Fruit fly (Drosophila melanogaster) whole organism, embryonic: ENCODE measurements around the gene asun.
A peak's percentile ranks its signal among the peaks of the same experiment; 100 is the strongest.

Experiments used
- CG10979 ChIP-seq: fragments of 200-800 bp; sonication (Bioruptor generic); optimal IDR thresholded peaks from 2 replicates; lab custom pipeline; 2018; ENCODE audit warnings: missing biosample characterization, mild to moderate bottlenecking, missing genetic modification characterization, moderate library complexity
- CG14667 ChIP-seq: fragments of 200-800 bp; sonication (Bioruptor generic); IDR thresholded peaks from 2 replicates; pipeline ENCODE4 v1.3.6; 2022; ENCODE audit warnings: missing biosample characterization, missing genetic modification characterization
- CG2120 ChIP-seq: fragments of 200-800 bp; sonication (Bioruptor generic); optimal IDR thresholded peaks from 3 replicates; lab custom pipeline; 2016; ENCODE audit warnings: missing biosample characterization, missing genetic modification characterization
- CG3281 ChIP-seq: fragments of 200-800 bp; sonication (Bioruptor generic); optimal IDR thresholded peaks from 3 replicates; lab custom pipeline; 2017; ENCODE audit warnings: missing biosample characterization, mild to moderate bottlenecking, missing genetic modification characterization
- CG7987 ChIP-seq: fragments of 200-800 bp; sonication (Bioruptor generic); optimal IDR thresholded peaks from 2 replicates; lab custom pipeline; 2018; ENCODE audit warnings: missing biosample characterization, mild to moderate bottlenecking, missing genetic modification characterization, moderate library complexity
- Lhr ChIP-seq: fragments of 200-800 bp; sonication (Bioruptor generic); optimal IDR thresholded peaks from 3 replicates; lab custom pipeline; 2017; ENCODE audit warnings: mild to moderate bottlenecking, missing biosample characterization, missing genetic modification reagents, missing genetic modification characterization
- Tbp ChIP-seq: fragments of >200 bp; optimal IDR thresholded peaks from 2 replicates; lab custom pipeline; 2018; ENCODE audit warnings: missing biosample characterization, missing genetic modification characterization
- ash1 ChIP-seq: fragments of 200-800 bp; sonication (Bioruptor generic); optimal IDR thresholded peaks from 2 replicates; lab custom pipeline; 2018; ENCODE audit warnings: missing biosample characterization, mild to moderate bottlenecking, missing genetic modification characterization
- ken ChIP-seq: fragments of 200-800 bp; sonication (Bioruptor generic); IDR thresholded peaks from 3 replicates; pipeline ENCODE4 v1.3.6; 2022; ENCODE audit warnings: missing biosample characterization, missing genetic modification characterization
- mirr ChIP-seq: fragments of 200-800 bp; sonication (Bioruptor generic); optimal IDR thresholded peaks from 3 replicates; lab custom pipeline; 2018; ENCODE audit warnings: missing biosample characterization, mild to moderate bottlenecking, missing genetic modification characterization

dm6 chr3R:16284901-16285300 lies 20.8 kb downstream of the asun start:
- TF ChIP-seq ken = no peak
- TF ChIP-seq ash1 (GFP tag; lab: Kevin White, UChicago) = no peak
- no peak for TF ChIP-seq CG14667 (GFP tag; lab: Robert Waterston, UW)
- no peak for TF ChIP-seq CG3281 (GFP tag; lab: Kevin White, UChicago)
- TF ChIP-seq CG2120 (GFP tag; lab: Kevin White, UChicago) = no peak
- TF ChIP-seq CG7987 (GFP tag; lab: Kevin White, UChicago) = no peak
- TF ChIP-seq Tbp (GFP tag; lab: Kevin White, UChicago) = no peak
- peak; percentile 39 for TF ChIP-seq mirr (GFP tag; lab: Kevin White, UChicago)
- no peak for TF ChIP-seq Lhr (GFP tag; lab: Kevin White, UChicago)
- TF ChIP-seq CG10979 (tag; lab: Kevin White, UChicago) = no peak
